Fruit fly (Drosophila melanogaster) whole organism, embryonic: Measurements from ENCODE around the gene CG42404.

Experiments used
- Abd-B ChIP-seq: fragments of 200-800 bp; sonication (Bioruptor generic); optimal IDR thresholded peaks from 2 replicates; lab custom pipeline; 2018; ENCODE audit warnings: missing biosample characterization, mild to moderate bottlenecking, missing genetic modification characterization, moderate library complexity
- Atf-2 ChIP-seq: fragments of 200-800 bp; sonication (Bioruptor generic); optimal IDR thresholded peaks from 2 replicates; lab custom pipeline; 2016; ENCODE audit warnings: missing biosample characterization, missing genetic modification characterization
- Bgb ChIP-seq: fragments of 200-800 bp; sonication (Bioruptor generic); IDR thresholded peaks from 2 replicates; pipeline ENCODE4 v1.3.6; 2022; ENCODE audit warnings: missing biosample characterization, missing genetic modification characterization; ENCODE audit not compliant: partially characterized antibody
- CG10209 ChIP-seq: fragments of 200-800 bp; sonication (Bioruptor generic); optimal IDR thresholded peaks from 3 replicates; lab custom pipeline; 2017; ENCODE audit warnings: missing biosample characterization, mild to moderate bottlenecking, missing genetic modification characterization, missing genetic modification reagents
- CG11398 ChIP-seq: fragments of 200-800 bp; sonication (Bioruptor generic); optimal IDR thresholded peaks from 2 replicates; lab custom pipeline; 2016; ENCODE audit warnings: missing biosample characterization, missing genetic modification characterization
- CG13287 ChIP-seq: fragments of 200-800 bp; sonication (Bioruptor generic); IDR thresholded peaks from 2 replicates; pipeline ENCODE4 v1.3.6; 2022; ENCODE audit warnings: missing biosample characterization, missing genetic modification characterization; ENCODE audit not compliant: partially characterized antibody
- CG13624 ChIP-seq: fragments of 200-800 bp; sonication (Bioruptor generic); optimal IDR thresholded peaks from 2 replicates; lab custom pipeline; 2016; ENCODE audit warnings: missing biosample characterization, missing genetic modification characterization
- CG1529 ChIP-seq: fragments of 200-800 bp; sonication (Bioruptor generic); optimal IDR thresholded peaks from 3 replicates; lab custom pipeline; 2018; ENCODE audit warnings: missing biosample characterization, missing genetic modification characterization
- CG15479 ChIP-seq: fragments of 200-800 bp; sonication (Bioruptor generic); optimal IDR thresholded peaks from 3 replicates; lab custom pipeline; 2019; ENCODE audit warnings: missing biosample characterization, mild to moderate bottlenecking, missing genetic modification characterization, moderate library complexity
- CG2120 ChIP-seq: fragments of 200-800 bp; sonication (Bioruptor generic); optimal IDR thresholded peaks from 3 replicates; lab custom pipeline; 2016; ENCODE audit warnings: missing biosample characterization, missing genetic modification characterization
- CG32532 ChIP-seq: fragments of 200-800 bp; sonication (Bioruptor generic); IDR thresholded peaks from 2 replicates; pipeline ENCODE4 v1.3.6; 2022; ENCODE audit warnings: missing biosample characterization, missing genetic modification characterization
- CG34224 ChIP-seq: fragments of 200-800 bp; sonication (Bioruptor generic); IDR thresholded peaks from 3 replicates; pipeline ENCODE4 v1.3.6; 2022; ENCODE audit warnings: missing biosample characterization, missing genetic modification characterization; ENCODE audit not compliant: partially characterized antibody
- CG3847 ChIP-seq: fragments of 200-800 bp; sonication (Bioruptor generic); IDR thresholded peaks from 2 replicates; pipeline ENCODE4 v1.3.6; 2022; ENCODE audit warnings: missing biosample characterization, missing genetic modification characterization
- CG4820 ChIP-seq: fragments of 200-800 bp; sonication (Bioruptor generic); optimal IDR thresholded peaks from 3 replicates; lab custom pipeline; 2016; ENCODE audit warnings: missing biosample characterization, missing genetic modification characterization
- CG7928 ChIP-seq: fragments of 200-800 bp; sonication (Bioruptor generic); optimal IDR thresholded peaks from 2 replicates; lab custom pipeline; 2017; ENCODE audit warnings: missing biosample characterization, mild to moderate bottlenecking, missing genetic modification characterization
- CrebB ChIP-seq: fragments of 200-800 bp; sonication (Bioruptor generic); optimal IDR thresholded peaks from 3 replicates; lab custom pipeline; 2018; ENCODE audit warnings: missing biosample characterization, mild to moderate bottlenecking, missing genetic modification characterization
- Dfd ChIP-seq, 2 experiments: fragments of >200 bp; optimal IDR thresholded peaks; 2 replicates each; lab custom pipeline; 2017; ENCODE audit warnings: missing biosample characterization in 2 of 2, missing genetic modification characterization in 2 of 2
- E2f1 ChIP-seq: fragments of 200-800 bp; sonication (Bioruptor generic); IDR thresholded peaks from 2 replicates; pipeline ENCODE4 v1.3.6; 2022; ENCODE audit warnings: missing biosample characterization, missing genetic modification characterization
- E2f2 ChIP-seq: fragments of 200-800 bp; sonication (Bioruptor generic); IDR thresholded peaks from 2 replicates; pipeline ENCODE4 v1.3.6; 2022; ENCODE audit warnings: missing biosample characterization, missing genetic modification characterization
- Gsc ChIP-seq: fragments of 200-800 bp; sonication (Bioruptor generic); IDR thresholded peaks from 2 replicates; pipeline ENCODE4 v1.3.6; 2022; ENCODE audit warnings: missing biosample characterization, missing genetic modification characterization
- H2.0 ChIP-seq: fragments of 200-800 bp; sonication (Bioruptor generic); IDR thresholded peaks from 2 replicates; pipeline ENCODE4 v1.3.6; 2022; ENCODE audit warnings: missing biosample characterization, missing genetic modification characterization
- HLH4C ChIP-seq: fragments of 200-800 bp; sonication (Bioruptor generic); IDR thresholded peaks from 3 replicates; pipeline ENCODE4 v1.3.6; 2022; ENCODE audit warnings: missing biosample characterization, missing genetic modification characterization; ENCODE audit not compliant: partially characterized antibody
- Hsf ChIP-seq: fragments of 200-800 bp; sonication (Bioruptor generic); optimal IDR thresholded peaks from 3 replicates; lab custom pipeline; 2016; ENCODE audit warnings: missing biosample characterization, missing genetic modification characterization
- MESR4 ChIP-seq: fragments of 200-800 bp; sonication (Bioruptor generic); optimal IDR thresholded peaks from 2 replicates; lab custom pipeline; 2018; ENCODE audit warnings: missing biosample characterization, mild to moderate bottlenecking, missing genetic modification characterization, moderate library complexity
- Oli ChIP-seq: fragments of 200-800 bp; sonication (Bioruptor generic); optimal IDR thresholded peaks from 2 replicates; lab custom pipeline; 2018; ENCODE audit warnings: missing biosample characterization, mild to moderate bottlenecking, missing genetic modification characterization, moderate library complexity
- Pdp1 ChIP-seq, 2 experiments: fragments of 200-800 bp; sonication (Bioruptor generic); optimal IDR thresholded peaks; 3 replicates each; lab custom pipeline; 2016; ENCODE audit warnings: missing biosample characterization in 2 of 2, missing genetic modification characterization in 2 of 2, mild to moderate bottlenecking in 1 of 2, moderate library complexity in 1 of 2
- YL-1 ChIP-seq: fragments of 200-800 bp; sonication (Bioruptor generic); optimal IDR thresholded peaks from 3 replicates; lab custom pipeline; 2017; ENCODE audit warnings: missing biosample characterization, mild to moderate bottlenecking, missing genetic modification characterization
- caup ChIP-seq: fragments of 200-800 bp; sonication (Bioruptor generic); optimal IDR thresholded peaks from 3 replicates; lab custom pipeline; 2017; ENCODE audit warnings: missing biosample characterization, mild to moderate bottlenecking, missing genetic modification characterization, moderate library complexity; ENCODE audit not compliant: severe bottlenecking
- chm ChIP-seq: fragments of 200-800 bp; sonication (Bioruptor generic); IDR thresholded peaks from 2 replicates; pipeline ENCODE4 v1.3.6; 2022; ENCODE audit warnings: missing biosample characterization, missing genetic modification characterization
- ci ChIP-seq: fragments of 200-800 bp; sonication (Bioruptor generic); IDR thresholded peaks from 3 replicates; pipeline ENCODE4 v1.3.6; 2022; ENCODE audit warnings: missing biosample characterization, missing genetic modification characterization
- ems ChIP-seq: fragments of 200-800 bp; sonication (Bioruptor generic); optimal IDR thresholded peaks from 3 replicates; lab custom pipeline; 2016; ENCODE audit warnings: missing biosample characterization, missing genetic modification characterization
- maf-S ChIP-seq: fragments of 200-800 bp; sonication (Bioruptor generic); optimal IDR thresholded peaks from 2 replicates; lab custom pipeline; 2016; ENCODE audit warnings: missing biosample characterization, missing genetic modification characterization
- mam ChIP-seq: fragments of 200-800 bp; sonication (Bioruptor generic); optimal IDR thresholded peaks from 3 replicates; lab custom pipeline; 2016; ENCODE audit warnings: missing biosample characterization, missing genetic modification characterization
- otp ChIP-seq: fragments of 200-800 bp; sonication (Bioruptor generic); IDR thresholded peaks from 3 replicates; pipeline ENCODE4, ENCODE4 v1.3.6; 2022; ENCODE audit warnings: missing biosample characterization, missing genetic modification characterization
- pfk ChIP-seq: fragments of 200-800 bp; sonication (Bioruptor generic); optimal IDR thresholded peaks from 2 replicates; lab custom pipeline; 2018; ENCODE audit warnings: missing biosample characterization, mild to moderate bottlenecking, missing genetic modification characterization, moderate library complexity
- pzg ChIP-seq: fragments of 200-800 bp; sonication (Bioruptor generic); optimal IDR thresholded peaks from 3 replicates; lab custom pipeline; 2018; ENCODE audit warnings: missing biosample characterization, mild to moderate bottlenecking, missing genetic modification characterization, moderate library complexity
- sima ChIP-seq: fragments of 200-800 bp; sonication (Bioruptor generic); optimal IDR thresholded peaks from 2 replicates; lab custom pipeline; 2016; ENCODE audit warnings: missing biosample characterization, missing genetic modification characterization
- sr ChIP-seq: fragments of 200-800 bp; sonication (Bioruptor generic); IDR thresholded peaks from 3 replicates; pipeline ENCODE4 v1.3.6; 2022; ENCODE audit warnings: missing biosample characterization, missing genetic modification characterization
- stwl ChIP-seq: fragments of 200-800 bp; sonication (Bioruptor generic); optimal IDR thresholded peaks from 3 replicates; lab custom pipeline; 2018; ENCODE audit warnings: missing biosample characterization, mild to moderate bottlenecking, missing genetic modification characterization, moderate library complexity
- vnd ChIP-seq: fragments of 200-800 bp; sonication (Bioruptor generic); IDR thresholded peaks from 3 replicates; pipeline ENCODE4 v1.3.6; 2022; ENCODE audit warnings: missing biosample characterization, missing genetic modification characterization; ENCODE audit not compliant: partially characterized antibody
- wdn ChIP-seq: fragments of 200-800 bp; sonication (Bioruptor generic); IDR thresholded peaks from 2 replicates; pipeline ENCODE4 v1.3.6; 2022; ENCODE audit warnings: missing biosample characterization, missing genetic modification characterization
- zen2 ChIP-seq: fragments of 200-800 bp; sonication (Bioruptor generic); IDR thresholded peaks from 3 replicates; pipeline ENCODE4 v1.3.6; 2022; ENCODE audit warnings: missing biosample characterization, missing genetic modification characterization; ENCODE audit not compliant: partially characterized antibody
- zfh2 ChIP-seq: fragments of 200-800 bp; sonication (Bioruptor generic); optimal IDR thresholded peaks from 2 replicates; lab custom pipeline; 2016; ENCODE audit warnings: missing biosample characterization, missing genetic modification characterization

CG42404 gene

dm6 chr3R:15262710-15263672, 13.1 kb downstream of the CG42404 start, which contains the start of the genes eIF2gamma and Set (continued):
- TF ChIP-seq pfk (GFP tag; lab: Kevin White, UChicago) (no peak), Pdp1 (GFP tag; optimal IDR thresholded peaks at IDR 0.05; lab: Kevin White, UChicago) (peak in 1 of 2 experiments; percentile 12), CG11398 (GFP tag; lab: Kevin White, UChicago) (no peak), CG32532 (peak; percentile 41; the same call in 1 of the 2 replicates), sima (no peak), Oli (tag; lab: Kevin White, UChicago) (no peak), CrebB (tag; lab: Kevin White, UChicago) (peak; percentile 42), ci (GFP tag; lab: Robert Waterston, UW) (0 out of 3 replicates have a peak, but pooled peaks have one; percentile 55), wdn (0 out of 2 replicates have a peak, but pooled peaks have one; percentile 13), ems (peak; percentile 17), caup (no peak), sr (GFP tag; lab: Robert Waterston, UW) (no peak), Dfd (GFP tag; optimal IDR thresholded peaks at IDR 0.05; lab: Kevin White, UChicago) (no peak), zfh2 (GFP tag; lab: Kevin White, UChicago) (peak; percentile 59), CG13624 (GFP tag; lab: Kevin White, UChicago) (peak; percentile 37), CG34224 (peak; percentile 96), CG3847 (GFP tag; lab: Robert Waterston, UW) (peak; percentile 72), YL-1 (GFP tag; lab: Kevin White, UChicago) (peak; percentile 51), HLH4C (peak; percentile 98), CG2120 (GFP tag; lab: Kevin White, UChicago) (peak; percentile 61), MESR4 (GFP tag; lab: Kevin White, UChicago) (peak; percentile 53), E2f2 (peak; percentile 76), CG7928 (GFP tag; lab: Kevin White, UChicago) (peak; percentile 7), chm (GFP tag; lab: Robert Waterston, UW) (peak; percentile 78), zen2 (peak; percentile 98), Bgb (GFP tag; lab: Robert Waterston, UW) (peak; percentile 99), otp (0 out of 3 replicates have a peak, but pooled peaks have one; percentile 26), maf-S (GFP tag; lab: Kevin White, UChicago) (peak; percentile 17), pzg (GFP tag; lab: Kevin White, UChicago) (peak; percentile 96), mam (peak; percentile 58), vnd (GFP tag; lab: Robert Waterston, UW) (peak; percentile 96), CG15479 (peak; percentile 36), Hsf (GFP tag; lab: Kevin White, UChicago) (peak; percentile 19), Abd-B (no peak), CG1529 (GFP tag; lab: Kevin White, UChicago) (no peak), stwl (peak; percentile 78), CG4820 (no peak), E2f1 (no peak), CG13287 (GFP tag; lab: Robert Waterston, UW) (peak; percentile 97), Gsc (GFP tag; lab: Robert Waterston, UW) (no peak), CG10209 (GFP tag; lab: Kevin White, UChicago) (no peak), Atf-2 (peak; percentile 11), H2.0 (no peak)
- TF ChIP-seq, all 482 proteins: peak for 175
